Worm (Caenorhabditis elegans) whole organism, young adult: ENCODE data around the gene M03C11.6.

Experiments
- C06A6.2 ChIP-seq: fragments of 200-800 bp; sonication (Bioruptor generic); conservative IDR thresholded peaks from 2 replicates; pipeline ENCODE4 v1.3.6; 2022; ENCODE audit warnings: missing genetic modification characterization, missing compliant biosample characterization
- C17E4.6 ChIP-seq: fragments of 200-800 bp; sonication (Bioruptor generic); IDR thresholded peaks from 2 replicates; pipeline ENCODE4 v1.3.6; 2022; ENCODE audit warnings: missing genetic modification reagents, missing genetic modification characterization, missing compliant biosample characterization
- F10E7.11 ChIP-seq: sonication (generic microtip); optimal IDR thresholded peaks from 2 replicates; lab custom pipeline; 2017; ENCODE audit warnings: mild to moderate bottlenecking, missing genetic modification characterization, moderate library complexity, missing compliant biosample characterization
- Y56A3A.18 ChIP-seq: fragments of 200-800 bp; sonication (Bioruptor generic); IDR thresholded peaks from 2 replicates; pipeline ENCODE4 v1.3.6; 2022; ENCODE audit warnings: missing genetic modification reagents, missing genetic modification characterization, missing compliant biosample characterization
- ama-1 ChIP-seq, 3 experiments: fragments of 150-350 bp in 1 of 3; sonication (generic microtip) in 2 of 3; optimal IDR thresholded peaks; 2 replicates each; lab custom pipeline; 2014 to 2018; ENCODE audit warnings: missing biosample characterization in 2 of 3, missing genetic modification characterization in 2 of 3, missing genetic modification reagents in 2 of 3
- ceh-91 ChIP-seq: fragments of 200-800 bp; sonication (Bioruptor generic); IDR thresholded peaks from 2 replicates; pipeline ENCODE4 v1.3.6; 2022; ENCODE audit warnings: missing genetic modification reagents, missing genetic modification characterization, missing compliant biosample characterization
- dpl-1 ChIP-seq: fragments of 150-350 bp; optimal IDR thresholded peaks from 2 replicates; lab custom pipeline; 2014; ENCODE audit warnings: missing biosample characterization, missing genetic modification reagents, missing genetic modification characterization
- let-607 ChIP-seq, 2 experiments: fragments of 200-800 bp in 1 of 2; sonication (Bioruptor generic) in 1 of 2; sonication (generic microtip) in 1 of 2; optimal IDR thresholded peaks; 2 replicates each; lab custom pipeline; 2016 to 2018; ENCODE audit warnings: mild to moderate bottlenecking in 2 of 2, missing compliant biosample characterization in 2 of 2, missing genetic modification characterization in 2 of 2, moderate library complexity in 2 of 2, missing genotype in 1 of 2
- lin-54 ChIP-seq: fragments of 200-800 bp; sonication (Bioruptor generic); optimal IDR thresholded peaks from 2 replicates; lab custom pipeline; 2018; ENCODE audit warnings: mild to moderate bottlenecking, missing genetic modification characterization, missing compliant biosample characterization
- pha-4 ChIP-seq: fragments of 150-350 bp; sonication (generic microtip); optimal IDR thresholded peaks from 2 replicates; lab custom pipeline; 2014; ENCODE audit warnings: missing biosample characterization, missing genetic modification reagents, missing genetic modification characterization
- snpc-4 ChIP-seq, 5 experiments: fragments of 150-350 bp in 1 of 5; sonication (generic microtip) in 4 of 5; optimal IDR thresholded peaks; 2 replicates each; lab custom pipeline; 2014 to 2018; ENCODE audit warnings: missing genetic modification characterization in 5 of 5, missing biosample characterization in 3 of 5, antibody characterized with exemption in 2 of 5, mild to moderate bottlenecking in 2 of 5, missing compliant biosample characterization in 2 of 5, missing genotype in 2 of 5, moderate library complexity in 2 of 5, missing genetic modification reagents in 1 of 5
- tbp1 ChIP-seq: fragments of 200-800 bp; sonication (Bioruptor generic); optimal IDR thresholded peaks from 2 replicates; lab custom pipeline; 2018; ENCODE audit warnings: mild to moderate bottlenecking, missing genetic modification characterization, missing compliant biosample characterization
- ztf-18 ChIP-seq: sonication (generic microtip); optimal IDR thresholded peaks from 2 replicates; lab custom pipeline; 2016; ENCODE audit warnings: missing genotype, mild to moderate bottlenecking, missing genetic modification characterization, missing compliant biosample characterization

ce11 chrIII:10379632-10380031 is 44.2 kb downstream of the M03C11.6 start:
- TF ChIP-seq tbp1 (GFP tag; lab: Kevin White, UChicago) (no peak), lin-54 (no peak), Y56A3A.18 (GFP tag; lab: Robert Waterston, UW) (no peak), dpl-1 (GFP tag; lab: Kevin White, UChicago) (no peak), F10E7.11 (tag; lab: Kevin White, UChicago) (no peak), ztf-18 (tag; lab: Kevin White, UChicago) (no peak), let-607 (tag; optimal IDR thresholded peaks at IDR 0.05; lab: Kevin White, UChicago) (no peak), ama-1 (optimal IDR thresholded peaks at IDR 0.05; lab: Kevin White, UChicago) (no peak), ama-1 (GFP tag; optimal IDR thresholded peaks at IDR 0.05; lab: Kevin White, UChicago) (no peak), C06A6.2 (GFP tag; lab: Robert Waterston, UW) (no peak), snpc-4 (GFP tag; optimal IDR thresholded peaks at IDR 0.05; lab: Kevin White, UChicago) (no peak), snpc-4 (tag; optimal IDR thresholded peaks at IDR 0.05; lab: Kevin White, UChicago) (no peak), pha-4 (tag; lab: Kevin White, UChicago) (no peak), C17E4.6 (GFP tag; lab: Robert Waterston, UW) (no peak), ceh-91 (no peak)
